Worm (Caenorhabditis elegans): Measurements from ENCODE around the gene srxa-8.

DNA sequence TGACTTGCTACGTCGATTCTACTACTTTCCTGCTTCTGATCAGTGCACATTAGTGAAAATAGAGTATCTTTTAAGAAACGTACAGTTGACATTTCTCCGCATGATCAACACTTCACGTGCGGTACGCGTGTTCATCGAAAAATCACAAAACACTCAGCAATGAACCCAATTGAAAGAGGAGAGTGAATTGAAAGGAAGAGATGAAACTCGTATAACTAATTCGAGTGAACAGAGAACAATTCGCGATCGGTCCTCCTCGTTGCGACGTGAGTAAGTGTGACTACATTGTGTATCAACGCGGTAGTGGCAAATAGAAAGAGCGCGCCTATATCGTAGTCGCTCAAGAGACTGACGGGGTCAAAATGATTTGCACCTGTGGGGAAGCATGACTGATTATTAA is 44.9 kb upstream of the srxa-8 start:
- TF ChIP-seq tbx-37 (GFP tag; conservative IDR thresholded peaks at IDR 0.05) (no peak), flt-1 (GFP tag; IDR thresholded peaks at IDR 0.05) (no peak), ama-1 (optimal IDR thresholded peaks at IDR 0.05) (no peak), sea-1 (GFP tag; conservative IDR thresholded peaks at IDR 0.05) (no peak), aly-1 (tag; optimal IDR thresholded peaks at IDR 0.05) (no peak), pes-1 (GFP tag; IDR thresholded peaks at IDR 0.05) (no peak), B0310.2 (tag; optimal IDR thresholded peaks at IDR 0.05) (no peak)

All from whole organism, early embryonic.